Worm (Caenorhabditis elegans) whole organism, young adult: ENCODE data around the gene spig-9.
A peak's percentile ranks its signal among the peaks of the same experiment; 100 is the strongest.

Source experiments
- C06A6.2 ChIP-seq: fragments of 200-800 bp; sonication (Bioruptor generic); conservative IDR thresholded peaks from 2 replicates; pipeline ENCODE4 v1.3.6; 2022; ENCODE audit warnings: missing genetic modification characterization, missing compliant biosample characterization
- D2030.7 ChIP-seq: fragments of 200-800 bp; sonication (Bioruptor generic); IDR thresholded peaks from 2 replicates; pipeline ENCODE4 v1.3.6; 2022; ENCODE audit warnings: missing genetic modification reagents, missing genetic modification characterization, missing compliant biosample characterization
- F37B4.10 ChIP-seq: fragments of 200-800 bp; sonication (Bioruptor generic); IDR thresholded peaks from 2 replicates; pipeline ENCODE4 v1.3.6; 2022; ENCODE audit warnings: missing genetic modification characterization, missing compliant biosample characterization
- F55B11.4 ChIP-seq: sonication (generic microtip); optimal IDR thresholded peaks from 2 replicates; lab custom pipeline; 2016; ENCODE audit warnings: missing compliant biosample characterization, missing genetic modification characterization, borderline replicate concordance; ENCODE audit not compliant: insufficient read depth
- F57A8.1 ChIP-seq: fragments of 200-800 bp; sonication (Bioruptor generic); optimal IDR thresholded peaks from 2 replicates; lab custom pipeline; 2018; ENCODE audit warnings: mild to moderate bottlenecking, missing genetic modification characterization, moderate library complexity, missing compliant biosample characterization
- K11D2.4 ChIP-seq: fragments of 200-800 bp; sonication (Bioruptor generic); IDR thresholded peaks from 2 replicates; pipeline ENCODE4 v1.3.6; 2022; ENCODE audit warnings: missing genetic modification reagents, missing genetic modification characterization, missing compliant biosample characterization
- Y53G8AR.9 ChIP-seq: fragments of 200-800 bp; sonication (Bioruptor generic); conservative IDR thresholded peaks from 2 replicates; pipeline ENCODE4 v1.3.6; 2022; ENCODE audit warnings: missing genetic modification reagents, missing genetic modification characterization, missing compliant biosample characterization
- Y67H2A.10 ChIP-seq: fragments of 200-800 bp; sonication (Bioruptor generic); conservative IDR thresholded peaks from 2 replicates; pipeline ENCODE4 v1.3.6; 2022; ENCODE audit warnings: missing genetic modification reagents, missing genetic modification characterization, missing compliant biosample characterization
- Y95B8A.8 ChIP-seq: fragments of 200-800 bp; sonication (Bioruptor generic); IDR thresholded peaks from 2 replicates; pipeline ENCODE4 v1.3.6; 2022; ENCODE audit warnings: missing genetic modification reagents, missing genetic modification characterization, missing compliant biosample characterization
- akir-1 ChIP-seq: fragments of 200-800 bp; sonication (Bioruptor generic); optimal IDR thresholded peaks from 2 replicates; lab custom pipeline; 2018; ENCODE audit warnings: mild to moderate bottlenecking, missing genetic modification characterization, moderate library complexity, missing compliant biosample characterization
- aptf-2 ChIP-seq: fragments of 200-800 bp; sonication (Bioruptor generic); conservative IDR thresholded peaks from 2 replicates; pipeline ENCODE4 v1.3.6; 2022; ENCODE audit warnings: missing genetic modification reagents, missing genetic modification characterization, missing compliant biosample characterization
- attf-3 ChIP-seq: fragments of 200-800 bp; sonication (Bioruptor generic); conservative IDR thresholded peaks from 2 replicates; pipeline ENCODE4 v1.3.6; 2022; ENCODE audit warnings: missing genetic modification reagents, missing genetic modification characterization, missing compliant biosample characterization
- cebp-1 ChIP-seq, 2 experiments: fragments of 200-800 bp in 1 of 2; sonication (Bioruptor generic) in 1 of 2; sonication (generic microtip) in 1 of 2; IDR thresholded peaks in 1 of 2; optimal IDR thresholded peaks in 1 of 2; 2 replicates each; pipeline versions ENCODE4 v1.3.6 to Lab custom; 2017 to 2022; ENCODE audit warnings: missing compliant biosample characterization in 2 of 2, missing genetic modification characterization in 2 of 2, mild to moderate bottlenecking in 1 of 2, missing genetic modification reagents in 1 of 2, moderate library complexity in 1 of 2
- cebp-2 ChIP-seq: fragments of 200-800 bp; sonication (Bioruptor generic); IDR thresholded peaks from 2 replicates; pipeline ENCODE4 v1.3.6; 2022; ENCODE audit warnings: missing genetic modification characterization, missing compliant biosample characterization
- ceh-100 ChIP-seq: fragments of 200-800 bp; sonication (Bioruptor generic); IDR thresholded peaks from 2 replicates; pipeline ENCODE4 v1.3.6; 2022; ENCODE audit warnings: missing genetic modification reagents, missing genetic modification characterization, missing compliant biosample characterization
- ceh-27 ChIP-seq: fragments of 200-800 bp; sonication (Bioruptor generic); optimal IDR thresholded peaks from 2 replicates; lab custom pipeline; 2018; ENCODE audit warnings: mild to moderate bottlenecking, missing genetic modification characterization, moderate library complexity, missing compliant biosample characterization
- ceh-58 ChIP-seq: fragments of 200-800 bp; sonication (Bioruptor generic); IDR thresholded peaks from 2 replicates; pipeline ENCODE4 v1.3.6; 2022; ENCODE audit warnings: missing genetic modification characterization, missing compliant biosample characterization
- ceh-91 ChIP-seq: fragments of 200-800 bp; sonication (Bioruptor generic); IDR thresholded peaks from 2 replicates; pipeline ENCODE4 v1.3.6; 2022; ENCODE audit warnings: missing genetic modification reagents, missing genetic modification characterization, missing compliant biosample characterization
- die-1 ChIP-seq: sonication (generic microtip); optimal IDR thresholded peaks from 2 replicates; lab custom pipeline; 2016; ENCODE audit warnings: missing genotype, mild to moderate bottlenecking, missing genetic modification characterization, missing compliant biosample characterization
- egl-18 ChIP-seq: fragments of 200-800 bp; sonication (Bioruptor generic); IDR thresholded peaks from 2 replicates; pipeline ENCODE4 v1.3.6; 2022; ENCODE audit warnings: missing genetic modification reagents, missing genetic modification characterization, missing compliant biosample characterization
- egl-44 ChIP-seq: fragments of 200-800 bp; sonication (Bioruptor generic); IDR thresholded peaks from 2 replicates; pipeline ENCODE4 v1.3.6; 2022; ENCODE audit warnings: missing genetic modification reagents, missing genetic modification characterization, missing compliant biosample characterization
- egrh-3 ChIP-seq: fragments of 200-800 bp; sonication (Bioruptor generic); IDR thresholded peaks from 2 replicates; pipeline ENCODE4 v1.3.6; 2022; ENCODE audit warnings: missing genetic modification reagents, missing genetic modification characterization, missing compliant biosample characterization
- gei-17 ChIP-seq: fragments of 200-800 bp; sonication (Bioruptor generic); optimal IDR thresholded peaks from 2 replicates; lab custom pipeline; 2018; ENCODE audit warnings: mild to moderate bottlenecking, missing genetic modification characterization, missing compliant biosample characterization
- hlh-12 ChIP-seq: sonication (generic microtip); optimal IDR thresholded peaks from 2 replicates; lab custom pipeline; 2016; ENCODE audit warnings: missing genetic modification characterization, missing compliant biosample characterization
- hlh-26 ChIP-seq: fragments of 200-800 bp; sonication (Bioruptor generic); conservative IDR thresholded peaks from 2 replicates; pipeline ENCODE4 v1.3.6; 2022; ENCODE audit warnings: missing genetic modification reagents, missing genetic modification characterization, missing compliant biosample characterization
- lag-1 ChIP-seq: fragments of 200-800 bp; sonication (Bioruptor generic); IDR thresholded peaks from 2 replicates; pipeline ENCODE4 v1.3.6; 2022; ENCODE audit warnings: missing genetic modification reagents, missing genetic modification characterization, missing compliant biosample characterization
- lin-26 ChIP-seq: fragments of 200-800 bp; sonication (Bioruptor generic); IDR thresholded peaks from 2 replicates; pipeline ENCODE4 v1.3.6; 2022; ENCODE audit warnings: missing genetic modification reagents, missing genetic modification characterization, missing compliant biosample characterization
- madf-10 ChIP-seq: sonication (generic microtip); optimal IDR thresholded peaks from 2 replicates; lab custom pipeline; 2016; ENCODE audit warnings: mild to moderate bottlenecking, missing genetic modification characterization, missing compliant biosample characterization
- madf-3 ChIP-seq: fragments of 200-800 bp; sonication (Bioruptor generic); IDR thresholded peaks from 2 replicates; pipeline ENCODE4 v1.3.6; 2022; ENCODE audit warnings: missing genetic modification reagents, missing genetic modification characterization, missing compliant biosample characterization
- madf-6 ChIP-seq: fragments of 200-800 bp; sonication (Bioruptor generic); IDR thresholded peaks from 2 replicates; pipeline ENCODE4 v1.3.6; 2022; ENCODE audit warnings: missing genetic modification reagents, missing genetic modification characterization, missing compliant biosample characterization
- madf-8 ChIP-seq: fragments of 200-800 bp; sonication (Bioruptor generic); conservative IDR thresholded peaks from 2 replicates; pipeline ENCODE4 v1.3.6; 2022; ENCODE audit warnings: missing genetic modification reagents, missing genetic modification characterization, missing compliant biosample characterization
- mcd-1 ChIP-seq: fragments of 200-800 bp; sonication (Bioruptor generic); IDR thresholded peaks from 2 replicates; pipeline ENCODE4 v1.3.6; 2022; ENCODE audit warnings: missing genetic modification reagents, missing genetic modification characterization, missing compliant biosample characterization
- nfya-2 ChIP-seq: fragments of 200-800 bp; sonication (Bioruptor generic); IDR thresholded peaks from 2 replicates; pipeline ENCODE4 v1.3.6; 2022; ENCODE audit warnings: missing genetic modification reagents, missing genetic modification characterization, missing compliant biosample characterization
- nfyb-1 ChIP-seq: fragments of 200-800 bp; sonication (Bioruptor generic); IDR thresholded peaks from 2 replicates; pipeline ENCODE4 v1.3.6; 2022; ENCODE audit warnings: missing genetic modification reagents, missing genetic modification characterization, missing compliant biosample characterization
- nhr-120 ChIP-seq: fragments of 200-800 bp; sonication (Bioruptor generic); IDR thresholded peaks from 2 replicates; pipeline ENCODE4 v1.3.6; 2022; ENCODE audit warnings: missing genetic modification characterization, missing compliant biosample characterization
- sea-2 ChIP-seq: fragments of 200-800 bp; sonication (Bioruptor generic); IDR thresholded peaks from 2 replicates; pipeline ENCODE4 v1.3.6; 2022; ENCODE audit warnings: missing genetic modification characterization, missing compliant biosample characterization
- tlf-1 ChIP-seq: fragments of 200-800 bp; sonication (Bioruptor generic); optimal IDR thresholded peaks from 2 replicates; lab custom pipeline; 2018; ENCODE audit warnings: mild to moderate bottlenecking, missing genetic modification characterization, missing compliant biosample characterization
- ztf-28 ChIP-seq: fragments of 200-800 bp; sonication (Bioruptor generic); IDR thresholded peaks from 2 replicates; pipeline ENCODE4 v1.3.6; 2022; ENCODE audit warnings: missing genetic modification reagents, missing genetic modification characterization, missing compliant biosample characterization

spig-9 gene

ce11 chrV:13645848-13646578 is 34.3 kb upstream of the spig-9 start (continued):
- TF ChIP-seq F37B4.10 (no peak), ceh-58 (GFP tag; lab: Robert Waterston, UW) (0 out of 2 replicates have a peak, but pooled peaks have one; percentile 4), Y53G8AR.9 (0 out of 2 replicates have a peak, but pooled peaks have one; percentile 22), gei-17 (no peak), hlh-12 (tag; lab: Kevin White, UChicago) (no peak), lin-26 (GFP tag; lab: Robert Waterston, UW) (no peak; the same call in 1 of the 2 replicates), madf-8 (GFP tag; lab: Robert Waterston, UW) (peak; percentile 43), cebp-2 (GFP tag; lab: Robert Waterston, UW) (peak; percentile 91), lag-1 (GFP tag; lab: Robert Waterston, UW) (peak; percentile 20; the same call in 1 of the 2 replicates), hlh-26 (GFP tag; lab: Robert Waterston, UW) (no peak), Y95B8A.8 (GFP tag; lab: Robert Waterston, UW) (0 out of 2 replicates have a peak, but pooled peaks have one; percentile 74), F57A8.1 (GFP tag; lab: Kevin White, UChicago) (no peak), egrh-3 (peak; percentile 100), egl-44 (0 out of 2 replicates have a peak, but pooled peaks have one; percentile 15), egl-18 (GFP tag; lab: Robert Waterston, UW) (no peak), madf-6 (GFP tag; lab: Robert Waterston, UW) (peak; percentile 55; the same call in 1 of the 2 replicates), madf-10 (tag; lab: Kevin White, UChicago) (no peak), attf-3 (peak; percentile 27; the same call in 1 of the 2 replicates), tlf-1 (GFP tag; lab: Kevin White, UChicago) (no peak), K11D2.4 (GFP tag; lab: Robert Waterston, UW) (peak; percentile 68; the same call in 1 of the 2 replicates), sea-2 (GFP tag; lab: Robert Waterston, UW) (0 out of 2 replicates have a peak, but pooled peaks have one; percentile 81), mcd-1 (GFP tag; lab: Robert Waterston, UW) (peak; percentile 90), ceh-27 (GFP tag; lab: Kevin White, UChicago) (no peak), nhr-120 (peak; percentile 87; the same call in 1 of the 2 replicates), ztf-28 (GFP tag; lab: Robert Waterston, UW) (0 out of 2 replicates have a peak, but pooled peaks have one; percentile 68), F55B11.4 (no peak), madf-3 (GFP tag; lab: Robert Waterston, UW) (peak; percentile 81), Y67H2A.10 (GFP tag; lab: Robert Waterston, UW) (peak; percentile 5; the same call in 1 of the 2 replicates), cebp-1 (GFP tag; IDR thresholded peaks at IDR 0.05; lab: Robert Waterston, UW) (peak; percentile 30; the same call in 1 of the 2 replicates), cebp-1 (tag; optimal IDR thresholded peaks at IDR 0.05; lab: Kevin White, UChicago) (no peak), akir-1 (GFP tag; lab: Kevin White, UChicago) (peak; percentile 90), nfyb-1 (GFP tag; lab: Robert Waterston, UW) (0 out of 2 replicates have a peak, but pooled peaks have one; percentile 36), ceh-91 (GFP tag; lab: Robert Waterston, UW) (peak; percentile 32; the same call in 1 of the 2 replicates), D2030.7 (GFP tag; lab: Robert Waterston, UW) (peak; percentile 30), ceh-100 (GFP tag; lab: Robert Waterston, UW) (no peak; the same call in 1 of the 2 replicates), C06A6.2 (GFP tag; lab: Robert Waterston, UW) (peak; percentile 38; the same call in 1 of the 2 replicates), aptf-2 (GFP tag; lab: Robert Waterston, UW) (0 out of 2 replicates have a peak, but pooled peaks have one; percentile 22), die-1 (tag; lab: Kevin White, UChicago) (peak; percentile 22), nfya-2 (GFP tag; lab: Robert Waterston, UW) (0 out of 2 replicates have a peak, but pooled peaks have one; percentile 71)
- TF ChIP-seq, all 124 proteins: peak for 35
